Fruit fly (Drosophila melanogaster): ENCODE measurements around the gene CG9568.
A peak's percentile ranks its signal among the peaks of the same experiment; 100 is the strongest.

- TF ChIP-seq CG8478 (optimal IDR thresholded peaks at IDR 0.05): no peak
- peak; percentile 16 to 48 for TF ChIP-seq CTCF (optimal IDR thresholded peaks at IDR 0.05)
Observed at dm6 chr2L:8997285-8997684, 13.1 kb upstream of the CG9568 start, which contains the start of the genes alien and CG18661.

Measured in S2 (cell line).